Fruit fly (Drosophila melanogaster): ENCODE measurements around the gene ND-B14.5A.

The ND-B14.5A gene

dm6 chrX:2170424-2170823 is 1.9 kb upstream of the ND-B14.5A start (continued):
- no peak for TF ChIP-seq CG4360 (GFP tag; IDR thresholded peaks at IDR 0.05)
- no peak for TF ChIP-seq Lpt (GFP tag; optimal IDR thresholded peaks at IDR 0.05)
- no peak for TF ChIP-seq Chrac-16 (GFP tag; optimal IDR thresholded peaks at IDR 0.05)
- no peak for TF ChIP-seq oc (tag; optimal IDR thresholded peaks at IDR 0.05)
- no peak for TF ChIP-seq pfk (GFP tag; optimal IDR thresholded peaks at IDR 0.05)
- TF ChIP-seq disco-r (GFP tag; optimal IDR thresholded peaks at IDR 0.05), result no peak
- no peak for TF ChIP-seq CG15696 (tag; optimal IDR thresholded peaks at IDR 0.05)
- no peak for TF ChIP-seq HmgD (GFP tag; optimal IDR thresholded peaks at IDR 0.05)
- TF ChIP-seq ash1 (GFP tag; optimal IDR thresholded peaks at IDR 0.05), result no peak
- TF ChIP-seq Dref (GFP tag; IDR thresholded peaks at IDR 0.05), result peak; percentile 35; the same call in 1 of the 2 replicates
- TF ChIP-seq Ets65A (GFP tag), result no peak
- TF ChIP-seq B-H2 (GFP tag; optimal IDR thresholded peaks at IDR 0.05), result no peak
- TF ChIP-seq Rx (GFP tag; IDR thresholded peaks at IDR 0.05), result no peak
- TF ChIP-seq Optix (GFP tag; IDR thresholded peaks at IDR 0.05), result no peak
- TF ChIP-seq tup (GFP tag; optimal IDR thresholded peaks at IDR 0.05), result no peak
- no peak for TF ChIP-seq CG8359 (GFP tag; optimal IDR thresholded peaks at IDR 0.05; ENCODE audit: borderline replicate concordance)
- no peak for TF ChIP-seq CG17359 (tag; optimal IDR thresholded peaks at IDR 0.05)
- peak; percentile 19 for TF ChIP-seq Med (GFP tag)
- no peak for TF ChIP-seq Asciz (GFP tag; optimal IDR thresholded peaks at IDR 0.05)
- TF ChIP-seq croc (GFP tag; conservative IDR thresholded peaks at IDR 0.05), result no peak
- TF ChIP-seq CG12219 (GFP tag; optimal IDR thresholded peaks at IDR 0.05), result no peak
- no peak for TF ChIP-seq CG30431 (GFP tag; optimal IDR thresholded peaks at IDR 0.05)
- TF ChIP-seq Awh (GFP tag; IDR thresholded peaks at IDR 0.05), result no peak
- TF ChIP-seq cwo (GFP tag; optimal IDR thresholded peaks at IDR 0.05), result no peak
- no peak for TF ChIP-seq CG4424 (GFP tag; optimal IDR thresholded peaks at IDR 0.05)
- TF ChIP-seq pzg (GFP tag; optimal IDR thresholded peaks at IDR 0.05), result peak; percentile 51
- TF ChIP-seq ranshi (GFP tag; IDR thresholded peaks at IDR 0.05), result no peak
- TF ChIP-seq so (GFP tag; IDR thresholded peaks at IDR 0.05), result no peak
- peak; percentile 27 for TF ChIP-seq Sry-δ (GFP tag; optimal IDR thresholded peaks at IDR 0.05)
- TF ChIP-seq CG4854 (GFP tag; optimal IDR thresholded peaks at IDR 0.05), result peak; percentile 70
- no peak for TF ChIP-seq br (optimal IDR thresholded peaks at IDR 0.05)
- no peak for TF ChIP-seq her (GFP tag; optimal IDR thresholded peaks at IDR 0.05)
- no peak for TF ChIP-seq crp (GFP tag; optimal IDR thresholded peaks at IDR 0.05)
- TF ChIP-seq CG17186 (GFP tag; optimal IDR thresholded peaks at IDR 0.05), result no peak
- TF ChIP-seq tx (GFP tag; optimal IDR thresholded peaks at IDR 0.05), result no peak
- no peak for TF ChIP-seq prd (optimal IDR thresholded peaks at IDR 0.05)
- TF ChIP-seq prd (GFP tag; IDR thresholded peaks at IDR 0.05), result no peak
- no peak for TF ChIP-seq ase (GFP tag; IDR thresholded peaks at IDR 0.05)
- no peak for TF ChIP-seq CG6765 (GFP tag; optimal IDR thresholded peaks at IDR 0.05)
- no peak for TF ChIP-seq CG18599 (GFP tag; optimal IDR thresholded peaks at IDR 0.05)
- TF ChIP-seq CG12942 (GFP tag; optimal IDR thresholded peaks at IDR 0.05), result no peak
- peak; percentile 9 for TF ChIP-seq sens (GFP tag)
- TF ChIP-seq Myb (GFP tag; optimal IDR thresholded peaks at IDR 0.05), result peak; percentile 27
- no peak for TF ChIP-seq eve (GFP tag; optimal IDR thresholded peaks at IDR 0.05)
- no peak for TF ChIP-seq Lhr (GFP tag; optimal IDR thresholded peaks at IDR 0.05)
- peak; percentile 28 for TF ChIP-seq trem (tag; optimal IDR thresholded peaks at IDR 0.05)
- TF ChIP-seq jigr1 (GFP tag; IDR thresholded peaks at IDR 0.05), result no peak
- peak; percentile 24; the same call in 1 of the 2 replicates for TF ChIP-seq MBD-R2 (GFP tag; IDR thresholded peaks at IDR 0.05)
- TF ChIP-seq unc-4 (GFP tag; IDR thresholded peaks at IDR 0.05; ENCODE audit: partially characterized antibody), result no peak
- TF ChIP-seq bowl (GFP tag; IDR thresholded peaks at IDR 0.05), result no peak
- peak; percentile 82 for TF ChIP-seq Dp (GFP tag; optimal IDR thresholded peaks at IDR 0.05)
- TF ChIP-seq gsb (GFP tag; IDR thresholded peaks at IDR 0.05), result no peak
- peak; percentile 75 for TF ChIP-seq Sin3A (optimal IDR thresholded peaks at IDR 0.05)
- TF ChIP-seq CG13123 (GFP tag; optimal IDR thresholded peaks at IDR 0.05), result no peak
